Worm (Caenorhabditis elegans) whole organism, L3 larva: ENCODE measurements around the gene F15D4.4.

ENCODE experiments used
- egl-27 ChIP-seq: sonication (generic microtip); optimal IDR thresholded peaks from 4 replicates; lab custom pipeline; 2017; ENCODE audit warnings: missing biosample characterization, missing genetic modification reagents, missing genetic modification characterization
- fkh-10 ChIP-seq: sonication (generic microtip); optimal IDR thresholded peaks from 2 replicates; lab custom pipeline; 2017; ENCODE audit warnings: missing biosample characterization, missing genetic modification reagents, missing genetic modification characterization
- lin-15B ChIP-seq: fragments of 150-350 bp; optimal IDR thresholded peaks from 2 replicates; lab custom pipeline; 2014; ENCODE audit warnings: missing biosample characterization, missing genetic modification characterization

DNA sequence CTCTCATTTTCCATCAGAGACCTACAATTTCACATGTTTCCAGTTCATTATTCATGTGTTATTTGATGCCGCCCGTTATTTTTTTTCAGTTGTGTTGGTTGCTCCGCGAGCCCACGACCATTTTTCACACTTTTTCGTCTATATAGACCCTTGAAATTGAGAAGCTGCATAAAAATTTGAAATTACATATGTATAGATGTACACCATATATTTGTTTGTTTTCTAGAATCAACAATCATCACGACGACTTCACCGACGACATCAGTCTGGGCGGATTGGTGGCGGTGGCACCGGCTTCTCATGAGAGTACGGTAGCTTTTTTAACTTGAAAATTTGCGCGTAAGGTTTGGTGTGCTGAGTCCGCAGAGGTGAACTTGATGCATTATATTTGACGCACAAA, 27.9 kb upstream of the F15D4.4 start, which contains the start of gene Y48C3A.5:
- TF ChIP-seq lin-15B (tag; lab: Kevin White, UChicago): no peak
- TF ChIP-seq fkh-10 (GFP tag; lab: Kevin White, UChicago): no peak
- no peak for TF ChIP-seq egl-27 (tag; lab: Kevin White, UChicago)
